Worm (Caenorhabditis elegans) whole organism, early embryonic: ENCODE measurements around the gene ZK688.4.

Experiments
- B0310.2 ChIP-seq: sonication (generic microtip); optimal IDR thresholded peaks from 2 replicates; lab custom pipeline; 2016; ENCODE audit warnings: mild to moderate bottlenecking, missing genetic modification characterization, missing compliant biosample characterization
- F13C5.2 ChIP-seq: sonication (generic microtip); optimal IDR thresholded peaks from 2 replicates; lab custom pipeline; 2017; ENCODE audit warnings: mild to moderate bottlenecking, missing genetic modification characterization, inconsistent platforms, missing compliant biosample characterization
- aly-1 ChIP-seq: sonication (generic microtip); optimal IDR thresholded peaks from 2 replicates; lab custom pipeline; 2016; ENCODE audit warnings: missing genetic modification characterization, missing compliant biosample characterization
- ama-1 ChIP-seq: fragments of 150-350 bp; optimal IDR thresholded peaks from 2 replicates; lab custom pipeline; 2014
- ceh-13 ChIP-seq: fragments of 200-800 bp; sonication (Bioruptor generic); optimal IDR thresholded peaks from 2 replicates; lab custom pipeline; 2018; ENCODE audit warnings: mild to moderate bottlenecking, missing genetic modification characterization, missing compliant biosample characterization
- ceh-36 ChIP-seq: sonication (generic microtip); optimal IDR thresholded peaks from 2 replicates; lab custom pipeline; 2016; ENCODE audit warnings: missing genetic modification characterization, inconsistent platforms, missing compliant biosample characterization
- ets-7 ChIP-seq: sonication (generic microtip); optimal IDR thresholded peaks from 2 replicates; lab custom pipeline; 2016; ENCODE audit warnings: missing genotype, missing genetic modification characterization, missing compliant biosample characterization
- flt-1 ChIP-seq: fragments of 200-800 bp; sonication (Bioruptor generic); IDR thresholded peaks from 2 replicates; pipeline ENCODE4 v1.3.6; 2022; ENCODE audit warnings: missing genetic modification characterization, missing compliant biosample characterization
- hmbx-1 ChIP-seq: sonication (generic microtip); optimal IDR thresholded peaks from 2 replicates; lab custom pipeline; 2016; ENCODE audit warnings: mild to moderate bottlenecking, missing genetic modification characterization, missing compliant biosample characterization
- hmg-4 ChIP-seq: fragments of 200-800 bp; sonication (Bioruptor generic); optimal IDR thresholded peaks from 2 replicates; lab custom pipeline; 2018; ENCODE audit warnings: mild to moderate bottlenecking, missing genetic modification characterization, missing compliant biosample characterization
- hnd-1 ChIP-seq: sonication (generic microtip); optimal IDR thresholded peaks from 2 replicates; lab custom pipeline; 2016; ENCODE audit warnings: missing genetic modification characterization, missing compliant biosample characterization
- pes-1 ChIP-seq: fragments of 200-800 bp; sonication (Bioruptor generic); IDR thresholded peaks from 2 replicates; pipeline ENCODE4 v1.3.6; 2022; ENCODE audit warnings: missing genetic modification reagents, missing genetic modification characterization, missing compliant biosample characterization
- scrt-1 ChIP-seq: fragments of 200-800 bp; sonication (Bioruptor generic); IDR thresholded peaks from 2 replicates; pipeline ENCODE4 v1.3.6; 2022; ENCODE audit warnings: missing genetic modification characterization, missing compliant biosample characterization
- sea-1 ChIP-seq: fragments of 200-800 bp; sonication (Bioruptor generic); conservative IDR thresholded peaks from 2 replicates; pipeline ENCODE4 v1.3.6; 2022; ENCODE audit warnings: missing genetic modification characterization, missing compliant biosample characterization
- tbx-11 ChIP-seq: fragments of 200-800 bp; sonication (Bioruptor generic); IDR thresholded peaks from 2 replicates; pipeline ENCODE4 v1.3.6; 2022; ENCODE audit warnings: missing genetic modification characterization, missing compliant biosample characterization
- tbx-37 ChIP-seq: fragments of 200-800 bp; sonication (Bioruptor generic); conservative IDR thresholded peaks from 2 replicates; pipeline ENCODE4 v1.3.6; 2022; ENCODE audit warnings: missing genetic modification reagents, missing genetic modification characterization, missing compliant biosample characterization
- tra-4 ChIP-seq: sonication (generic microtip); optimal IDR thresholded peaks from 2 replicates; lab custom pipeline; 2017; ENCODE audit warnings: missing genetic modification characterization, missing compliant biosample characterization

Gene ZK688.4

DNA sequence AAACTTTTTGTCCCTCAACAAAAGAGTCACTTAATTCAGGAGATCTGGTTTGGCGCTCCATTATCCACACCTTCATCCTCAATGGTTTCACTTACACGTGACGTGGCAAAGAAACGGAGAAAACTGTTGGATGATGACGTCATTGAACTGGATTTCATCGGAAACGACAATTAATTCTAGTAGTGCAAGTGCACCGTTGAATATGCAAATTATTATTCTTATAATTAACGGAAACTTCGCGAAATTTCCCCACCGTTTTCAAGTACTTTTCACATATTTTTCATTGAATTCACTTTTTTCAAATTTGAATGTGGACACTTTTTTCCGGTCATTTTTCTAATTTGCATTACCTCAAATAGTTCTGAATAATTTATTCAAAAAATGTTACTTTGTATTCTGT is 14.4 kb downstream of the ZK688.4 start, which contains the start of gene ZK688.1:
TSS of gene ZK688.1 (plus strand) at position 301 of the 400 bp plus-strand sequence.
- TF ChIP-seq sea-1 (GFP tag; lab: Robert Waterston, UW) (no peak), tbx-11 (GFP tag; lab: Robert Waterston, UW) (no peak), ets-7 (tag; lab: Kevin White, UChicago) (no peak), B0310.2 (no peak), scrt-1 (GFP tag; lab: Robert Waterston, UW) (no peak), pes-1 (GFP tag; lab: Robert Waterston, UW) (no peak)

DNA sequence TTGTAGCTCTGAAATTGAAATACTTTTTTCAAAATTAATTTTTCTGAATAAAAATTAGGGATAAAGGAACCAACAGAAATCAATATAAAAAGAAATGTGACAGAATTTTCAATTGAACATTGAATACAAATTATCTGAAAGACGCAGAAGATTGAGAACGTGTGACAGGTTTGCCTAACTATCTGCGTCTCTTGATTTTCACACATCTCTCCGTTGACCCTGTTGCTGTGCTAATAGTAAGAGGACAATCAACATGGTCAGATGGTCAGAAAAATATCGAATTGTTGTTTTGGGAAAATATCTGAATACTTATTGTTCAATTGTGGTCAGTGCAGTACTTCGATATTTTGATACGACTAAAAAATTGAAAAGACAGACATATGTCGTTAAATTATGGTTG is 16.8 kb downstream of the ZK688.4 start, which contains the start of gene ZK688.7:
TSS of gene ZK688.7 (minus strand) at position 14 of the 400 bp plus-strand sequence.
- TF ChIP-seq flt-1 (no peak), tra-4 (tag; lab: Kevin White, UChicago) (no peak), scrt-1 (GFP tag; lab: Robert Waterston, UW) (no peak), tbx-37 (GFP tag; lab: Robert Waterston, UW) (no peak), sea-1 (GFP tag; lab: Robert Waterston, UW) (no peak), ceh-13 (GFP tag; lab: Kevin White, UChicago) (no peak), pes-1 (GFP tag; lab: Robert Waterston, UW) (no peak), ama-1 (lab: Kevin White, UChicago) (no peak), B0310.2 (no peak), tbx-11 (GFP tag; lab: Robert Waterston, UW) (no peak)

DNA sequence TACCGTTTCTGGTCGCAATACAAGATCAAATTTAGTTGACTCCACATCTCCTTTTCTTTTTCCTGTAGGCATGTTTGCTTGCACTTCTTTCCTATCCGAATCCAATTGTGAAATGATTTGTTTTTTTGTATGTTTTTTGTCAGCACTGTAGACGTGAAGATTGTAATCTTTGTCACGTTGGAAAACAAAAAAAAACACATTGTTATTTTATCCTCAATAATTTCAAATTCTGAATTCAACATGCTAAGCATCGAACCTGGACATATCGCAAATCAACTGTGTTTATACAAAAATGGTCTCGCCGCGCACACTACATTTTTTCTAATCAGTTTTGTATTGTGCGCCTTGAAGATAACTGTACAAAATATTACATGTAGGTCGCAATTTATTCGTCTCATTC is 18.7 kb downstream of the ZK688.4 start, which contains the start of gene ZK688.12:
TSS of gene ZK688.12 (minus strand) at position 101 of the 400 bp plus-strand sequence.
- no peak for TF ChIP-seq tra-4 (tag; lab: Kevin White, UChicago)
- TF ChIP-seq hnd-1 (tag; lab: Kevin White, UChicago), result no peak
- no peak for TF ChIP-seq sea-1 (GFP tag; lab: Robert Waterston, UW)
- TF ChIP-seq hmg-4, result no peak
- no peak for TF ChIP-seq scrt-1 (GFP tag; lab: Robert Waterston, UW)
- TF ChIP-seq ama-1 (lab: Kevin White, UChicago), result no peak
- TF ChIP-seq flt-1, result no peak
- TF ChIP-seq F13C5.2 (tag; lab: Kevin White, UChicago), result no peak

DNA sequence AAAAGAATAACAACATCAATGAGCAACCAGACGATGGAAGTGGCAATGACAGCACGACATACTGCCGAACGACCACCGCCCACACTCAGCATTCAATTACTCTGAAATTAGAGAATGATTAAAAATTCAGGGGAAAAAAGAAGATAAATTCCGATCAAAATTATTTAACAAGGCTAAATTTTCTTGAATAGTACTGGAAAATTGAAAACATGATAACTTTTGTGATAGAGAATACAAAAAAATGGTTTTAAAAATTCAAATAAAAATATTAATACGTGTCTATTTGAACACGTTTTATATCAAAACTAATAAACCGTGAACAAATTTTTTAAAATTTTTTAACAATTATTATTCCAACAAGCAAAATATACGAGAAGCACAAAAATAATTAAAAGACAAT is 22.8 kb downstream of the ZK688.4 start, which contains the start of gene gly-3:
TSS of gene gly-3 (minus strand) at position 101 of the 400 bp plus-strand sequence.
- TF ChIP-seq flt-1, result no peak
- no peak for TF ChIP-seq aly-1 (tag; lab: Kevin White, UChicago)
- TF ChIP-seq scrt-1 (GFP tag; lab: Robert Waterston, UW), result no peak
- no peak for TF ChIP-seq B0310.2
- no peak for TF ChIP-seq hmbx-1 (tag; lab: Kevin White, UChicago)
- TF ChIP-seq ceh-13 (GFP tag; lab: Kevin White, UChicago), result no peak
- TF ChIP-seq ceh-36, result no peak
- no peak for TF ChIP-seq tbx-11 (GFP tag; lab: Robert Waterston, UW)
- TF ChIP-seq tbx-37 (GFP tag; lab: Robert Waterston, UW), result no peak
- TF ChIP-seq hnd-1 (tag; lab: Kevin White, UChicago), result no peak
- TF ChIP-seq tra-4 (tag; lab: Kevin White, UChicago), result no peak
- no peak for TF ChIP-seq F13C5.2 (tag; lab: Kevin White, UChicago)
- TF ChIP-seq ama-1 (lab: Kevin White, UChicago), result no peak
- TF ChIP-seq sea-1 (GFP tag; lab: Robert Waterston, UW), result no peak
- no peak for TF ChIP-seq ets-7 (tag; lab: Kevin White, UChicago)
- TF ChIP-seq hmg-4, result no peak
- TF ChIP-seq pes-1 (GFP tag; lab: Robert Waterston, UW), result no peak

DNA sequence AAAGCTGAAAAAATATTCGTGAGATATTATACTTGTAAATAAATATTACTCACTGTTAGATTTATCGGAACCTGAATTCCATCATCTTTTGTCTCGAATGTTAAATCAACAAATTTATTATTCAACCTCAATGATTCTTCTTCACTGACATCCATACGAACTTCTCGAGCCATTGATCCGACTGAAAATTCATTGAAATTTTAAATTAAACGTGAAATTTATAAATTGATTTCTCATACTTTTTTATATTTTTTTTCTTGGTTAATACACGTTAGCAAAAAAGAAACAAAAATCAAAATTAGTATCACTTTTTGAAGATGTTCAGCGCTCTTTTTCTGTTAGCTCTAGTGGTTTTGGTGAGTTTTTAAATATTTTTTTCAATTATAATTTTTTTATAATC is 25.0 kb downstream of the ZK688.4 start, which contains the start of gene C29E4.14:
TSS of gene C29E4.14 (plus strand) at position 301 of the 400 bp plus-strand sequence.
- TF ChIP-seq tbx-11 (GFP tag; lab: Robert Waterston, UW) (no peak), sea-1 (GFP tag; lab: Robert Waterston, UW) (no peak), scrt-1 (GFP tag; lab: Robert Waterston, UW) (no peak), hmbx-1 (tag; lab: Kevin White, UChicago) (no peak), tbx-37 (GFP tag; lab: Robert Waterston, UW) (no peak), flt-1 (no peak), B0310.2 (no peak), hmg-4 (no peak), ets-7 (tag; lab: Kevin White, UChicago) (no peak), hnd-1 (tag; lab: Kevin White, UChicago) (no peak), ama-1 (lab: Kevin White, UChicago) (no peak), ceh-13 (GFP tag; lab: Kevin White, UChicago) (no peak), F13C5.2 (tag; lab: Kevin White, UChicago) (no peak), ceh-36 (no peak)

DNA sequence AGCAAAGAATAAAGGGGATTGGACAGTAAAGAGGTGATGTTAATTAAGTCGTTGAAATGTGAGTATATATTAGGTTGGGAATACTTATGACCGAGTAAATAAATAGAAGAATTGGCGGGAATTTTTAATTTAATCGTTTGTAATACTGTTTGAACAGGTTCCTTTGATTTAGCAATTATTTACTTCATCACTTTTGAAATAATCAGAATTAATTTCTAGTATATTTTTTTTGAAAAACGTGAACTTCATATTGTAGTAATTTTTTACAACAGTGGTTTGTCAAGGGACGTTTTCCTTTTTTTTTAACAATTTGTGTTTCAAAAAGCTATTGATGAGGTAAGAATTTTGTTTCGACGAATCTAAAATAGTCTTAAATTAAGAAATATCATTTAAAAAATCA is 27.4 kb downstream of the ZK688.4 start, which contains the start of gene C29E4.17:
TSS of gene C29E4.17 (plus strand) at position 301 of the 400 bp plus-strand sequence.
- no peak for TF ChIP-seq sea-1 (GFP tag; lab: Robert Waterston, UW)
- no peak for TF ChIP-seq hmg-4
- TF ChIP-seq ets-7 (tag; lab: Kevin White, UChicago), result no peak
- no peak for TF ChIP-seq flt-1
- TF ChIP-seq ama-1 (lab: Kevin White, UChicago), result no peak
- no peak for TF ChIP-seq F13C5.2 (tag; lab: Kevin White, UChicago)
- TF ChIP-seq ceh-36, result no peak
- no peak for TF ChIP-seq pes-1 (GFP tag; lab: Robert Waterston, UW)
- no peak for TF ChIP-seq tbx-11 (GFP tag; lab: Robert Waterston, UW)
- TF ChIP-seq hnd-1 (tag; lab: Kevin White, UChicago), result no peak
- TF ChIP-seq B0310.2, result no peak
- TF ChIP-seq ceh-13 (GFP tag; lab: Kevin White, UChicago), result no peak
- TF ChIP-seq scrt-1 (GFP tag; lab: Robert Waterston, UW), result no peak
- no peak for TF ChIP-seq tbx-37 (GFP tag; lab: Robert Waterston, UW)
- no peak for TF ChIP-seq tra-4 (tag; lab: Kevin White, UChicago)
- no peak for TF ChIP-seq aly-1 (tag; lab: Kevin White, UChicago)
- no peak for TF ChIP-seq hmbx-1 (tag; lab: Kevin White, UChicago)

DNA sequence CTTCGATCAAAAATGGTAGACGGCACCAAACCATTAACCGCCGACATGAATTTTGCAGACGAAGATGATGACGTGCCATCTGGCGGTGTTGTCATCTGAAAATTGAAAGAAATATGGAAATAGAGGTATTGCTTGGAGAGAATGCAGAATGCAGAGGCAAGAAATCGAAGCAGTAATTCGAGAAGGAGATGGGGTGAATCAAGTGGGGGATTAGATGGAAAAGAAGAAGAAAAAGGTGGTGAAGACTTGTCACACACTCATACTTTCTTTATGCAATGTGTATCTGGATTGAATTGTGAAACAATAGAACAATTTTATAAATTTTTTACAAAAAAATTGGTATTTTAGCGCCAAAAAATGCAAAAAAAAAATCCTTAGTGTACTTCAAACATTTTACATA is 30.0 kb downstream of the ZK688.4 start, which contains the start of gene tag-250:
TSS of gene tag-250 (minus strand) at position 101 of the 400 bp plus-strand sequence.
- TF ChIP-seq hmg-4, result no peak
- TF ChIP-seq flt-1, result no peak
- no peak for TF ChIP-seq F13C5.2 (tag; lab: Kevin White, UChicago)
- no peak for TF ChIP-seq ceh-36
- TF ChIP-seq sea-1 (GFP tag; lab: Robert Waterston, UW), result no peak
- no peak for TF ChIP-seq tbx-37 (GFP tag; lab: Robert Waterston, UW)
- TF ChIP-seq tra-4 (tag; lab: Kevin White, UChicago), result no peak
- no peak for TF ChIP-seq ets-7 (tag; lab: Kevin White, UChicago)
